Worm (Caenorhabditis elegans) whole organism, midembryonic: ENCODE results near the gene T24F1.7.

Experiments used
- cog-1 ChIP-seq: sonication (generic microtip); optimal IDR thresholded peaks from 2 replicates; lab custom pipeline; 2016; ENCODE audit warnings: missing genetic modification characterization, missing compliant biosample characterization
- flt-1 ChIP-seq: fragments of 200-800 bp; sonication (Bioruptor generic); IDR thresholded peaks from 2 replicates; pipeline ENCODE4 v1.3.6; 2022; ENCODE audit warnings: missing genetic modification characterization, missing compliant biosample characterization
- med-1 ChIP-seq: sonication (generic microtip); optimal IDR thresholded peaks from 2 replicates; lab custom pipeline; 2017; ENCODE audit warnings: missing genetic modification characterization, mild to moderate bottlenecking, missing compliant biosample characterization, antibody characterized with exemption, missing genetic modification reagents; ENCODE audit not compliant: insufficient read depth
- tab-1 ChIP-seq: fragments of 200-800 bp; sonication (Bioruptor generic); IDR thresholded peaks from 2 replicates; pipeline ENCODE4 v1.3.6; 2022; ENCODE audit warnings: missing genetic modification characterization, missing compliant biosample characterization

DNA sequence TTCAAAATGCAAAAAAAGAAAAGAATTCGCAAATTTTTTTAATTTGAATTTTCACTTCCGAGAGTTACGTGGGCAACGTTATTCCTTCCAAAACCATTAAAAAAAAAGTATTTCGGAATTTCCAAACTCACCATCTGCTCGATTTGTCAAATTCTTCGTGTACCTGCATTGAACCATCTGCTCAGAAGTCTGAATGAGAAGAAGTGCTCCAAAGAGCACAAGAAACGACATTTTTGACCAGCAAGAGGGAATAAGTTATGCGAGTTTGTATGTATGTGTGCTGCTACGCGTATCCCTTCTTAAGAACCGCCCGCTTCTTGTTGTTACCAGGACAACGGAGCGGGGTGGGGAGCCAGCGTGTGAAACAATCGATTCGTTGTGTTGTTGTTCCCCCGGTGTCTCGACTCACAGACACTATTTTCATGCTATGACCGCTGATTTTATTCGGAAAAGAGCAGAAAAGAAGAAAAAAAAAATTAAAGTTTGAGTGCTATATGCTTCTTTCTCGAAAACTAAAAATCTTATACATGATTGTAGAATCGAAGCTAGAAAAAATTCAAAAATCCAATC is 31.1 kb downstream of the T24F1.7 start, which contains the start of gene lgc-20:
- no peak for TF ChIP-seq med-1 (GFP tag; lab: Kevin White, UChicago)
- no peak for TF ChIP-seq cog-1 (tag; lab: Kevin White, UChicago)
- no peak for TF ChIP-seq flt-1
- no peak for TF ChIP-seq tab-1 (GFP tag; lab: Robert Waterston, UW)
